Fruit fly (Drosophila melanogaster) whole organism, prepupa: Measurements from ENCODE around the gene TSG101.

Source experiments
- Blimp-1 ChIP-seq: fragments of 200-800 bp; sonication (Bioruptor generic); optimal IDR thresholded peaks from 3 replicates; lab custom pipeline; 2017; ENCODE audit warnings: missing biosample characterization, missing genetic modification characterization, mild to moderate bottlenecking, moderate library complexity, missing genetic modification reagents
- CG10631 ChIP-seq: fragments of 200-800 bp; sonication (Bioruptor generic); optimal IDR thresholded peaks from 2 replicates; lab custom pipeline; 2016; ENCODE audit warnings: missing biosample characterization, missing genetic modification characterization
- CG11762 ChIP-seq: fragments of 200-800 bp; sonication (Bioruptor generic); optimal IDR thresholded peaks from 3 replicates; lab custom pipeline; 2016; ENCODE audit warnings: missing biosample characterization, missing genetic modification characterization; ENCODE audit not compliant: insufficient read depth
- CG11902 ChIP-seq: fragments of 200-800 bp; sonication (Bioruptor generic); optimal IDR thresholded peaks from 3 replicates; lab custom pipeline; 2016; ENCODE audit warnings: missing biosample characterization, missing genetic modification characterization
- CG15336 ChIP-seq: fragments of 200-800 bp; sonication (Bioruptor generic); IDR thresholded peaks from 2 replicates; pipeline ENCODE4 v1.3.6; 2022; ENCODE audit warnings: missing biosample characterization, missing genetic modification characterization
- CG16779 ChIP-seq: fragments of 200-800 bp; sonication (Bioruptor generic); optimal IDR thresholded peaks from 3 replicates; lab custom pipeline; 2017; ENCODE audit warnings: missing biosample characterization, mild to moderate bottlenecking, missing genetic modification characterization
- CG3032 ChIP-seq: fragments of 200-800 bp; optimal IDR thresholded peaks from 2 replicates; lab custom pipeline; 2019; ENCODE audit warnings: missing biosample characterization, mild to moderate bottlenecking, missing genetic modification characterization, moderate library complexity
- CG32006 ChIP-seq: fragments of 200-800 bp; sonication (Bioruptor generic); optimal IDR thresholded peaks from 3 replicates; lab custom pipeline; 2017; ENCODE audit warnings: missing biosample characterization, mild to moderate bottlenecking, missing genetic modification characterization
- CG34406 ChIP-seq: fragments of 200-800 bp; sonication (Bioruptor generic); optimal IDR thresholded peaks from 3 replicates; lab custom pipeline; 2016; ENCODE audit warnings: missing biosample characterization, missing genetic modification characterization
- CG3919 ChIP-seq: fragments of 200-800 bp; sonication (Bioruptor generic); optimal IDR thresholded peaks from 3 replicates; lab custom pipeline; 2016; ENCODE audit warnings: missing biosample characterization, missing genetic modification characterization
- CG4318 ChIP-seq: fragments of 200-800 bp; sonication (Bioruptor generic); optimal IDR thresholded peaks from 3 replicates; lab custom pipeline; 2017; ENCODE audit warnings: missing biosample characterization, mild to moderate bottlenecking, missing genetic modification characterization
- CG6163 ChIP-seq: fragments of 200-800 bp; sonication (Bioruptor generic); IDR thresholded peaks from 3 replicates; pipeline ENCODE4 v1.3.6; 2022; ENCODE audit warnings: missing biosample characterization, missing genetic modification characterization
- CG6276 ChIP-seq: fragments of 200-800 bp; sonication (Bioruptor generic); optimal IDR thresholded peaks from 2 replicates; lab custom pipeline; 2017; ENCODE audit warnings: missing biosample characterization, mild to moderate bottlenecking, missing genetic modification characterization
- CG6792 ChIP-seq: fragments of 200-800 bp; sonication (Bioruptor generic); optimal IDR thresholded peaks from 3 replicates; lab custom pipeline; 2016; ENCODE audit warnings: missing biosample characterization, missing genetic modification characterization
- CG6854 ChIP-seq: fragments of 200-800 bp; sonication (Bioruptor generic); optimal IDR thresholded peaks from 2 replicates; lab custom pipeline; 2017; ENCODE audit warnings: missing biosample characterization, mild to moderate bottlenecking, missing genetic modification characterization
- CG7368 ChIP-seq: fragments of 200-800 bp; sonication (Bioruptor generic); optimal IDR thresholded peaks from 3 replicates; lab custom pipeline; 2016; ENCODE audit warnings: missing biosample characterization, missing genetic modification characterization
- CG8119 ChIP-seq: fragments of 200-800 bp; sonication (Bioruptor generic); IDR thresholded peaks from 3 replicates; pipeline ENCODE4 v1.3.6; 2022; ENCODE audit warnings: missing biosample characterization, missing genetic modification characterization
- CG8319 ChIP-seq: fragments of 200-800 bp; sonication (Bioruptor generic); optimal IDR thresholded peaks from 3 replicates; lab custom pipeline; 2016; ENCODE audit warnings: missing biosample characterization, missing genetic modification characterization
- CG8632 ChIP-seq: fragments of 200-800 bp; sonication (Bioruptor generic); optimal IDR thresholded peaks from 3 replicates; lab custom pipeline; 2016; ENCODE audit warnings: missing biosample characterization, missing genetic modification characterization
- CG9139 ChIP-seq: fragments of 200-800 bp; sonication (Bioruptor generic); optimal IDR thresholded peaks from 3 replicates; lab custom pipeline; 2017; ENCODE audit warnings: missing biosample characterization, mild to moderate bottlenecking, missing genetic modification characterization
- Eip75B ChIP-seq: fragments of 200-800 bp; sonication (Bioruptor generic); optimal IDR thresholded peaks from 3 replicates; lab custom pipeline; 2016; ENCODE audit warnings: missing biosample characterization, missing genetic modification characterization
- Eip78C ChIP-seq: fragments of 200-800 bp; sonication (Bioruptor generic); peaks from one replicate; lab custom pipeline; 2016; ENCODE audit warnings: missing biosample characterization, missing genetic modification characterization
- Eip93F ChIP-seq: fragments of 200-800 bp; sonication (Bioruptor generic); optimal IDR thresholded peaks from 2 replicates; lab custom pipeline; 2016; ENCODE audit warnings: missing biosample characterization, mild to moderate bottlenecking, missing genetic modification characterization
- Ets96B ChIP-seq: fragments of 200-800 bp; optimal IDR thresholded peaks from 2 replicates; lab custom pipeline; 2019; ENCODE audit warnings: missing biosample characterization, mild to moderate bottlenecking, missing genetic modification characterization, moderate library complexity
- Gug ChIP-seq: fragments of 200-800 bp; sonication (Bioruptor generic); IDR thresholded peaks from 2 replicates; pipeline ENCODE4 v1.3.6; 2022; ENCODE audit warnings: missing biosample characterization, missing genetic modification characterization
- Hr38 ChIP-seq: sonication (Bioruptor generic); optimal IDR thresholded peaks from 2 replicates; lab custom pipeline; 2016; ENCODE audit warnings: missing biosample characterization, missing genetic modification characterization
- Hr39 ChIP-seq: fragments of 200-800 bp; sonication (Bioruptor generic); optimal IDR thresholded peaks from 2 replicates; lab custom pipeline; 2016; ENCODE audit warnings: missing biosample characterization, missing genetic modification characterization
- Lpt ChIP-seq: fragments of 200-800 bp; sonication (Bioruptor generic); optimal IDR thresholded peaks from 3 replicates; lab custom pipeline; 2016; ENCODE audit warnings: missing biosample characterization, missing genetic modification characterization
- Met ChIP-seq: fragments of 200-800 bp; sonication (Bioruptor generic); optimal IDR thresholded peaks from 3 replicates; lab custom pipeline; 2016; ENCODE audit warnings: missing biosample characterization, missing genetic modification characterization
- OdsH ChIP-seq: fragments of 200-800 bp; sonication (Bioruptor generic); optimal IDR thresholded peaks from 3 replicates; lab custom pipeline; 2016; ENCODE audit warnings: missing biosample characterization, missing genetic modification characterization
- Smox ChIP-seq: fragments of 200-800 bp; sonication (Bioruptor generic); optimal IDR thresholded peaks from 3 replicates; lab custom pipeline; 2016; ENCODE audit warnings: missing biosample characterization, missing genetic modification characterization
- Sox102F ChIP-seq: fragments of 200-800 bp; sonication (Bioruptor generic); optimal IDR thresholded peaks from 2 replicates; lab custom pipeline; 2016; ENCODE audit warnings: missing biosample characterization, mild to moderate bottlenecking, missing genetic modification characterization
- acj6 ChIP-seq: fragments of 200-800 bp; sonication (Bioruptor generic); optimal IDR thresholded peaks from 3 replicates; lab custom pipeline; 2016; ENCODE audit warnings: missing biosample characterization, missing genetic modification characterization
- cyc ChIP-seq: fragments of 200-800 bp; sonication (Bioruptor generic); optimal IDR thresholded peaks from 3 replicates; lab custom pipeline; 2016; ENCODE audit warnings: missing biosample characterization, missing genetic modification characterization
- dac ChIP-seq: fragments of 200-800 bp; sonication (Bioruptor generic); optimal IDR thresholded peaks from 2 replicates; lab custom pipeline; 2017; ENCODE audit warnings: missing biosample characterization, mild to moderate bottlenecking, missing genetic modification characterization
- eg ChIP-seq: fragments of 200-800 bp; sonication (Bioruptor generic); IDR thresholded peaks from 3 replicates; pipeline ENCODE4 v1.3.6; 2022; ENCODE audit warnings: missing biosample characterization, missing genetic modification characterization
- esn ChIP-seq: fragments of 200-800 bp; sonication (Bioruptor generic); optimal IDR thresholded peaks from 2 replicates; lab custom pipeline; 2016; ENCODE audit warnings: missing biosample characterization, mild to moderate bottlenecking, missing genetic modification characterization, moderate library complexity
- fd59A ChIP-seq: fragments of 200-800 bp; sonication (Bioruptor generic); optimal IDR thresholded peaks from 2 replicates; lab custom pipeline; 2017; ENCODE audit warnings: missing biosample characterization, mild to moderate bottlenecking, missing genetic modification characterization, missing genetic modification reagents
- fkh ChIP-seq: fragments of 200-800 bp; sonication (Bioruptor generic); optimal IDR thresholded peaks from 3 replicates; lab custom pipeline; 2017; ENCODE audit warnings: missing biosample characterization, mild to moderate bottlenecking, missing genetic modification characterization, moderate library complexity
- net ChIP-seq: fragments of 200-800 bp; sonication (Bioruptor generic); optimal IDR thresholded peaks from 3 replicates; lab custom pipeline; 2016; ENCODE audit warnings: missing biosample characterization, missing genetic modification characterization
- pdm3 ChIP-seq: fragments of 200-800 bp; sonication (Bioruptor generic); optimal IDR thresholded peaks from 3 replicates; lab custom pipeline; 2016; ENCODE audit warnings: missing biosample characterization, missing genetic modification characterization
- ss ChIP-seq, 2 experiments: fragments of 200-800 bp; sonication (Bioruptor generic); optimal IDR thresholded peaks; 2 replicates in 1 of 2; 3 replicates in 1 of 2; lab custom pipeline; 2017 to 2018; ENCODE audit warnings: mild to moderate bottlenecking in 2 of 2, missing biosample characterization in 2 of 2, missing genetic modification characterization in 2 of 2, moderate library complexity in 1 of 2
- svp ChIP-seq: fragments of 200-800 bp; sonication (Bioruptor generic); peaks from one replicate; lab custom pipeline; 2016; ENCODE audit warnings: missing biosample characterization, missing genetic modification characterization
- vri ChIP-seq: fragments of 200-800 bp; sonication (Bioruptor generic); optimal IDR thresholded peaks from 3 replicates; lab custom pipeline; 2016; ENCODE audit warnings: missing biosample characterization, mild to moderate bottlenecking, missing genetic modification characterization

The TSG101 gene

DNA sequence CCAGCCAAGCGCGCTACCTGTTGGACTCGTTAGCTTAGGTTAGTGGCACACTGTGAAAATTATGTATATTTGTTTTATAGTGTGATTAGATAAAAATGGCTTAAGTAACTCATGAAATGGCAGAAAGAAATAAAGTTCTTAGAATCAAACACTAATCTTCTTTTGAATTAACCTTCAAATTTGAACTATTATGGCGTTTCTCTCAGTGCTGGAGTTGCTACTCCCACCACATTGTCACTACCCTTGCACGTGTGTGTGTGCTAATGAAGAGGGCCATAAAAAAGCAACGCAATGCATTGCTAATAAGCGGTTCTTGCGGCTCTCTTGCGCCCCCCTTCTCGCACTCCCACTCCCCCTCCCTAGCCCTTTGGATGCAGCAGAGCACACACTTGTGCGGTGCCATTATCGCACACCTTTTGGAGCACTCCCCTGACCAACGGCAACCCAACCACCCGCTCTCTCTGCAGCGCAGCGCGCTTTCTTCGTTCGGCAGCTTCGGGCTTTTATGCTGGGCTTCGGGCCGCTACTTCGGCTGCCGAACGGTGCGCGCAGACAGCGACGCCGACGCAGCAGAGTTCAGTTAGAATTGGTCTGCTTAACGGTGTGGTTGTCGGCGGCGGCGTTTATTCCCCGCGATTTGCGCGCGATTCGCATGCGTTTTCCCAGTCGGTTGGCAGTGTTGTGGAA lies 48.7 kb downstream of the TSG101 start (continued):
- TF ChIP-seq CG10631: peak; percentile 90
- peak; percentile 27 for TF ChIP-seq fkh (GFP tag; lab: Kevin White, UChicago)
- TF ChIP-seq net: peak; percentile 86
- peak; percentile 81 for TF ChIP-seq Ets96B (tag; lab: Kevin White, UChicago)
- TF ChIP-seq fd59A (GFP tag; lab: Kevin White, UChicago): peak; percentile 77
- peak; percentile 89 for TF ChIP-seq CG6792 (GFP tag; lab: Kevin White, UChicago)
- TF ChIP-seq vri (GFP tag; lab: Kevin White, UChicago): peak; percentile 95
- TF ChIP-seq acj6 (GFP tag; lab: Kevin White, UChicago): peak; percentile 88
- peak; percentile 87 for TF ChIP-seq CG3919 (GFP tag; lab: Kevin White, UChicago)
- peak; percentile 74 for TF ChIP-seq dac (GFP tag; lab: Kevin White, UChicago)
- TF ChIP-seq Hr39: peak; percentile 85
- peak; percentile 80 for TF ChIP-seq CG34406 (GFP tag; lab: Kevin White, UChicago)
- peak; percentile 73 for TF ChIP-seq CG3032 (tag; lab: Kevin White, UChicago)
- TF ChIP-seq pdm3 (GFP tag; lab: Kevin White, UChicago): peak; percentile 87

DNA sequence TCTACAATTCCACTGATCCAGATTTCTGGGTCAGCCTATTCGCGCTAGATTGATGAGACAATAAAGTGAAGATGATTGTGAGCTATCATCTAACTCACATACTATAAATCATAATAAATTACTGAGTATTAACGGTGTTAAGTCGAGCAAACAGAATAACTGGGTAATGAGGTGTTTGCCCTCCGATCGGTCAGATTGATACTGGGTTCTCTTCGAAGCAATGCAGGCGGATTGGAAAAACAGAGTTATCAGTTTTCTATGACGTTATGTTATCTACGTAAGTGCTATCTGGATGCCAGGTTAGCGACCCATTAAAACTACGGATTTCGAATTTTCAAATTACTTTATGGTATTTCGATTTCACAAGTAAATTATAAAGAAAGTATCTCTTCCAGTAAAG lies 49.8 kb downstream of the TSG101 start:
- TF ChIP-seq CG4318 (no peak), fkh (GFP tag; lab: Kevin White, UChicago) (peak; percentile 26), CG16779 (tag; lab: Kevin White, UChicago) (no peak), CG6276 (no peak)

DNA sequence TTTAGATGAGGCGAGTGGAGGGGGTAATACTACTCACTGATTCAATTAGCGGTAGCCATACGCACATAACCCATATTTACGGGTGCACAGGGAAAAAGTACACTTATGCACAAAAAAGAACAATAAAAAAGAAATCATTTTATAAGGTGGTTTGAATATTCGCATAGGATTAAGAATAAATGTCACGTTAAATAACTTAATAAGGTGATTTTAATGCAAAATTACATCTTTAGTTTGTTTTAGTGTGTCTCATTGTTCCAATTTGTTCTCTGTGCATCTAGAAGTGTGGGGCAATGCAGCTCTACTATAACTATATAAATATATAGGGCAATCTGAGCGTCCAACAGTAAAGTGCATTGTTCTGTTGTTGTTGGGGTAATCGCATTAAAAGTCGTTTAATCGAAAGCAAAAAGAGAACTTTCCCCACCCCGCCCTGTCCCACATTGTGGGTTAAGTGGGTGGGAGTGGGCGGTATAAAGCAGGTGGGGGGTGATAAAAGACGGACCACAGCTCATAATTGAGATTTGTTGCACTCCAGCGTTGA lies 50.7 kb downstream of the TSG101 start:
- TF ChIP-seq CG8119 (GFP tag; lab: Robert Waterston, UW) (peak; percentile 81), CG7368 (GFP tag; lab: Kevin White, UChicago) (no peak), CG11902 (no peak), dac (GFP tag; lab: Kevin White, UChicago) (no peak), pdm3 (GFP tag; lab: Kevin White, UChicago) (peak; percentile 57), CG11762 (GFP tag; lab: Kevin White, UChicago) (no peak), Hr38 (GFP tag; lab: Kevin White, UChicago) (no peak), CG6276 (peak; percentile 62), OdsH (GFP tag; lab: Kevin White, UChicago) (peak; percentile 53), svp (GFP tag; lab: Kevin White, UChicago) (peak; percentile 55), Met (GFP tag; lab: Kevin White, UChicago) (no peak), cyc (GFP tag; lab: Kevin White, UChicago) (no peak), CG6163 (GFP tag; lab: Robert Waterston, UW) (peak; percentile 55; the same call in 2 of the 3 replicates), vri (GFP tag; lab: Kevin White, UChicago) (no peak), CG10631 (peak; percentile 42), Eip75B (GFP tag; lab: Kevin White, UChicago) (no peak), CG15336 (peak; percentile 74), CG4318 (peak; percentile 15), Ets96B (tag; lab: Kevin White, UChicago) (peak; percentile 4), CG34406 (GFP tag; lab: Kevin White, UChicago) (peak; percentile 27), Eip93F (GFP tag; lab: Kevin White, UChicago) (no peak), Blimp-1 (GFP tag; lab: Kevin White, UChicago) (no peak), CG6854 (no peak), Smox (GFP tag; lab: Kevin White, UChicago) (no peak), acj6 (GFP tag; lab: Kevin White, UChicago) (peak; percentile 48), CG9139 (GFP tag; lab: Kevin White, UChicago) (peak; percentile 14), CG8319 (GFP tag; lab: Kevin White, UChicago) (no peak), CG8632 (GFP tag; lab: Kevin White, UChicago) (peak; percentile 21), Eip78C (GFP tag; lab: Kevin White, UChicago) (peak; percentile 57), CG16779 (tag; lab: Kevin White, UChicago) (no peak), ss (GFP tag; optimal IDR thresholded peaks at IDR 0.05; lab: Kevin White, UChicago) (no peak), Gug (GFP tag; lab: Robert Waterston, UW) (peak; percentile 70), CG32006 (peak; percentile 77), CG6792 (GFP tag; lab: Kevin White, UChicago) (no peak), fd59A (GFP tag; lab: Kevin White, UChicago) (peak; percentile 31), CG3032 (tag; lab: Kevin White, UChicago) (peak; percentile 27), Lpt (GFP tag; lab: Kevin White, UChicago) (peak; percentile 11), fkh (GFP tag; lab: Kevin White, UChicago) (no peak), esn (GFP tag; lab: Kevin White, UChicago) (no peak), Sox102F (GFP tag; lab: Kevin White, UChicago) (no peak), eg (GFP tag; lab: Robert Waterston, UW) (peak; percentile 73)
